Fruit fly (Drosophila melanogaster) whole organism, embryonic: Measurements from ENCODE around the gene Ugt37D1.

ENCODE experiments used
- Bgb ChIP-seq: fragments of 200-800 bp; sonication (Bioruptor generic); IDR thresholded peaks from 2 replicates; pipeline ENCODE4 v1.3.6; 2022; ENCODE audit warnings: missing biosample characterization, missing genetic modification characterization; ENCODE audit not compliant: partially characterized antibody
- CG10209 ChIP-seq: fragments of 200-800 bp; sonication (Bioruptor generic); optimal IDR thresholded peaks from 3 replicates; lab custom pipeline; 2017; ENCODE audit warnings: missing biosample characterization, mild to moderate bottlenecking, missing genetic modification characterization, missing genetic modification reagents
- CG11085 ChIP-seq: fragments of 200-800 bp; sonication (Bioruptor generic); IDR thresholded peaks from 2 replicates; pipeline ENCODE4 v1.3.6; 2022; ENCODE audit warnings: missing biosample characterization, missing genetic modification characterization
- CG11093 ChIP-seq: fragments of 200-800 bp; sonication (Bioruptor generic); IDR thresholded peaks from 3 replicates; pipeline ENCODE4 v1.3.6; 2022; ENCODE audit warnings: missing biosample characterization, missing genetic modification characterization
- CG13424 ChIP-seq: fragments of 200-800 bp; sonication (Bioruptor generic); optimal IDR thresholded peaks from 2 replicates; lab custom pipeline; 2019; ENCODE audit warnings: missing biosample characterization, mild to moderate bottlenecking, missing genetic modification characterization, moderate library complexity
- CG14441 ChIP-seq: fragments of 200-800 bp; sonication (Bioruptor generic); IDR thresholded peaks from 2 replicates; pipeline ENCODE4 v1.3.6; 2022; ENCODE audit warnings: missing biosample characterization, missing genetic modification characterization
- CG15269 ChIP-seq: fragments of 200-800 bp; sonication (Bioruptor generic); optimal IDR thresholded peaks from 2 replicates; lab custom pipeline; 2018; ENCODE audit warnings: missing biosample characterization, mild to moderate bottlenecking, missing genetic modification characterization, moderate library complexity
- CG15601 ChIP-seq: fragments of 200-800 bp; sonication (Bioruptor generic); optimal IDR thresholded peaks from 3 replicates; lab custom pipeline; 2019; ENCODE audit warnings: missing biosample characterization, mild to moderate bottlenecking, missing genetic modification characterization, moderate library complexity
- CG1602 ChIP-seq: fragments of 200-800 bp; sonication (Bioruptor generic); optimal IDR thresholded peaks from 3 replicates; lab custom pipeline; 2016; ENCODE audit warnings: missing biosample characterization, missing genetic modification characterization
- CG16815 ChIP-seq: fragments of 200-800 bp; sonication (Bioruptor generic); optimal IDR thresholded peaks from 3 replicates; lab custom pipeline; 2017; ENCODE audit warnings: missing biosample characterization, mild to moderate bottlenecking, missing genetic modification characterization
- CG18011 ChIP-seq: fragments of 200-800 bp; sonication (Bioruptor generic); optimal IDR thresholded peaks from 2 replicates; lab custom pipeline; 2017; ENCODE audit warnings: missing biosample characterization, missing genetic modification characterization, mild to moderate bottlenecking, moderate library complexity, missing genotype
- CG2199 ChIP-seq: fragments of 200-800 bp; sonication (Bioruptor generic); IDR thresholded peaks from 3 replicates; pipeline ENCODE4 v1.3.6; 2022; ENCODE audit warnings: missing biosample characterization, missing genetic modification characterization
- CG30020 ChIP-seq: fragments of 200-800 bp; optimal IDR thresholded peaks from 2 replicates; lab custom pipeline; 2019; ENCODE audit warnings: missing biosample characterization, mild to moderate bottlenecking, missing genetic modification characterization, moderate library complexity
- CG30431 ChIP-seq: fragments of 200-800 bp; sonication (Bioruptor generic); optimal IDR thresholded peaks from 2 replicates; lab custom pipeline; 2017; ENCODE audit warnings: missing biosample characterization, missing genetic modification characterization
- CG3163 ChIP-seq: fragments of 200-800 bp; sonication (Bioruptor generic); optimal IDR thresholded peaks from 3 replicates; lab custom pipeline; 2016; ENCODE audit warnings: missing biosample characterization, missing genetic modification characterization
- CG4328 ChIP-seq: fragments of 200-800 bp; sonication (Bioruptor generic); optimal IDR thresholded peaks from 3 replicates; lab custom pipeline; 2017; ENCODE audit warnings: missing biosample characterization, missing genetic modification reagents, missing genetic modification characterization
- CG6272 ChIP-seq: fragments of 200-800 bp; sonication (Bioruptor generic); IDR thresholded peaks from 2 replicates; pipeline ENCODE4 v1.3.6; 2022; ENCODE audit warnings: missing biosample characterization, missing genetic modification characterization
- CG6765 ChIP-seq: fragments of 200-800 bp; sonication (Bioruptor generic); optimal IDR thresholded peaks from 3 replicates; lab custom pipeline; 2017; ENCODE audit warnings: missing biosample characterization, mild to moderate bottlenecking, missing genetic modification characterization
- CG7987 ChIP-seq: fragments of 200-800 bp; sonication (Bioruptor generic); optimal IDR thresholded peaks from 2 replicates; lab custom pipeline; 2018; ENCODE audit warnings: missing biosample characterization, mild to moderate bottlenecking, missing genetic modification characterization, moderate library complexity
- CG9797 ChIP-seq: fragments of 200-800 bp; sonication (Bioruptor generic); optimal IDR thresholded peaks from 3 replicates; lab custom pipeline; 2018; ENCODE audit warnings: missing biosample characterization, mild to moderate bottlenecking, missing genetic modification characterization
- CkIIα-i1 ChIP-seq: fragments of 200-800 bp; sonication (Bioruptor generic); IDR thresholded peaks from 2 replicates; pipeline ENCODE4 v1.3.6; 2022; ENCODE audit warnings: missing biosample characterization, missing genetic modification characterization
- CrebB ChIP-seq: fragments of 200-800 bp; sonication (Bioruptor generic); optimal IDR thresholded peaks from 3 replicates; lab custom pipeline; 2018; ENCODE audit warnings: missing biosample characterization, mild to moderate bottlenecking, missing genetic modification characterization
- Dek ChIP-seq: fragments of 200-800 bp; sonication (Bioruptor generic); optimal IDR thresholded peaks from 3 replicates; lab custom pipeline; 2019; ENCODE audit warnings: missing biosample characterization, mild to moderate bottlenecking, missing genetic modification characterization, moderate library complexity
- Dip3 ChIP-seq: fragments of 200-800 bp; sonication (Bioruptor generic); optimal IDR thresholded peaks from 3 replicates; lab custom pipeline; 2016; ENCODE audit warnings: missing biosample characterization, missing genetic modification characterization
- Ets97D ChIP-seq: fragments of 200-800 bp; sonication (Bioruptor generic); optimal IDR thresholded peaks from 3 replicates; lab custom pipeline; 2016; ENCODE audit warnings: missing biosample characterization, missing genetic modification characterization
- HLH4C ChIP-seq: fragments of 200-800 bp; sonication (Bioruptor generic); IDR thresholded peaks from 3 replicates; pipeline ENCODE4 v1.3.6; 2022; ENCODE audit warnings: missing biosample characterization, missing genetic modification characterization; ENCODE audit not compliant: partially characterized antibody
- MBD-R2 ChIP-seq: fragments of 200-800 bp; sonication (Bioruptor generic); IDR thresholded peaks from 2 replicates; pipeline ENCODE4 v1.3.6; 2022; ENCODE audit warnings: missing biosample characterization, missing genetic modification characterization
- MESR4 ChIP-seq: fragments of 200-800 bp; sonication (Bioruptor generic); optimal IDR thresholded peaks from 2 replicates; lab custom pipeline; 2018; ENCODE audit warnings: missing biosample characterization, mild to moderate bottlenecking, missing genetic modification characterization, moderate library complexity
- Med ChIP-seq: fragments of 200-800 bp; sonication (Bioruptor generic); peaks from one replicate; lab custom pipeline; 2016; ENCODE audit warnings: missing biosample characterization, missing genetic modification characterization, mild to moderate bottlenecking, inconsistent platforms, moderate library complexity
- Scr ChIP-seq: fragments of 200-800 bp; sonication (Bioruptor generic); IDR thresholded peaks from 2 replicates; pipeline ENCODE4 v1.3.6; 2022; ENCODE audit warnings: missing biosample characterization, missing genetic modification characterization; ENCODE audit not compliant: partially characterized antibody
- Sin3A ChIP-seq: fragments of >200 bp; optimal IDR thresholded peaks from 2 replicates; lab custom pipeline; 2018
- Sox102F ChIP-seq: fragments of 200-800 bp; sonication (Bioruptor generic); optimal IDR thresholded peaks from 2 replicates; lab custom pipeline; 2018; ENCODE audit warnings: missing biosample characterization, mild to moderate bottlenecking, missing genetic modification characterization, moderate library complexity
- Taf1 ChIP-seq: fragments of 200-800 bp; sonication (Bioruptor generic); IDR thresholded peaks from 2 replicates; pipeline ENCODE4 v1.3.6; 2022; ENCODE audit warnings: missing biosample characterization, missing genetic modification characterization
- Tbp ChIP-seq: fragments of >200 bp; optimal IDR thresholded peaks from 2 replicates; lab custom pipeline; 2018; ENCODE audit warnings: missing biosample characterization, missing genetic modification characterization
- Trl ChIP-seq, 3 experiments: fragments of >200 bp in 2 of 3; fragments of 200-800 bp in 1 of 3; sonication (Bioruptor generic) in 1 of 3; optimal IDR thresholded peaks; 2 replicates in 1 of 3; 3 replicates in 2 of 3; lab custom pipeline; 2016 to 2017; ENCODE audit warnings: missing biosample characterization in 1 of 3, missing genetic modification characterization in 1 of 3
- Vsx1 ChIP-seq: fragments of 200-800 bp; sonication (Bioruptor generic); optimal IDR thresholded peaks from 2 replicates; lab custom pipeline; 2017; ENCODE audit warnings: missing biosample characterization, mild to moderate bottlenecking, missing genetic modification characterization, missing genetic modification reagents
- ab ChIP-seq: fragments of 200-800 bp; sonication (Bioruptor generic); optimal IDR thresholded peaks from 2 replicates; lab custom pipeline; 2016; ENCODE audit warnings: missing biosample characterization, missing genetic modification characterization
- aop ChIP-seq: fragments of 200-800 bp; sonication (Bioruptor generic); IDR thresholded peaks from 2 replicates; pipeline ENCODE4 v1.3.6; 2022; ENCODE audit warnings: missing biosample characterization, missing genetic modification characterization
- cg ChIP-seq: fragments of 200-800 bp; sonication (Bioruptor generic); optimal IDR thresholded peaks from 3 replicates; lab custom pipeline; 2019; ENCODE audit warnings: missing biosample characterization, mild to moderate bottlenecking, missing genetic modification characterization, moderate library complexity
- dmrt11E ChIP-seq: fragments of 200-800 bp; sonication (Bioruptor generic); optimal IDR thresholded peaks from 3 replicates; lab custom pipeline; 2018; ENCODE audit warnings: missing biosample characterization, mild to moderate bottlenecking, missing genetic modification characterization, moderate library complexity
- gcm ChIP-seq: fragments of 200-800 bp; sonication (Bioruptor generic); optimal IDR thresholded peaks from 2 replicates; lab custom pipeline; 2019; ENCODE audit warnings: missing biosample characterization, mild to moderate bottlenecking, missing genetic modification characterization, moderate library complexity
- her ChIP-seq: fragments of 200-800 bp; sonication (Bioruptor generic); optimal IDR thresholded peaks from 2 replicates; lab custom pipeline; 2016; ENCODE audit warnings: missing biosample characterization, missing genetic modification characterization
- nerfin-1 ChIP-seq: fragments of 200-800 bp; sonication (Bioruptor generic); optimal IDR thresholded peaks from 3 replicates; lab custom pipeline; 2019; ENCODE audit warnings: missing biosample characterization, mild to moderate bottlenecking, missing genetic modification characterization, moderate library complexity
- pho ChIP-seq: fragments of 200-800 bp; sonication (Bioruptor generic); optimal IDR thresholded peaks from 2 replicates; lab custom pipeline; 2016; ENCODE audit warnings: missing biosample characterization, missing genetic modification characterization
- prd ChIP-seq, 3 experiments: fragments of >200 bp in 2 of 3; fragments of 200-800 bp in 1 of 3; sonication (Bioruptor generic) in 1 of 3; optimal IDR thresholded peaks in 2 of 3; IDR thresholded peaks in 1 of 3; 2 replicates in 2 of 3; 3 replicates in 1 of 3; pipeline versions ENCODE4 v1.3.6 to Lab custom; 2017 to 2022; ENCODE audit warnings: missing biosample characterization in 1 of 3, missing genetic modification characterization in 1 of 3
- row ChIP-seq: fragments of 200-800 bp; sonication (Bioruptor generic); IDR thresholded peaks from 3 replicates; pipeline ENCODE4 v1.3.6; 2022; ENCODE audit warnings: missing biosample characterization, missing genetic modification characterization
- seq ChIP-seq: fragments of 200-800 bp; sonication (Bioruptor generic); IDR thresholded peaks from 2 replicates; pipeline ENCODE4 v1.3.6; 2022; ENCODE audit warnings: missing biosample characterization, missing genetic modification characterization
- trem ChIP-seq: fragments of 200-800 bp; optimal IDR thresholded peaks from 3 replicates; lab custom pipeline; 2019; ENCODE audit warnings: missing biosample characterization, mild to moderate bottlenecking, missing genetic modification characterization, moderate library complexity
- wek ChIP-seq: fragments of 200-800 bp; sonication (Bioruptor generic); optimal IDR thresholded peaks from 3 replicates; lab custom pipeline; 2018; ENCODE audit warnings: missing biosample characterization, mild to moderate bottlenecking, missing genetic modification characterization, moderate library complexity
- z ChIP-seq: fragments of 200-800 bp; sonication (Bioruptor generic); IDR thresholded peaks from 3 replicates; pipeline ENCODE4 v1.3.6; 2022; ENCODE audit warnings: missing biosample characterization, missing genetic modification characterization

Gene Ugt37D1

dm6 chr2L:16824905-16825333 is 26.1 kb downstream of the Ugt37D1 start, which contains the start of gene Cse1 (continued):
- TF ChIP-seq prd (optimal IDR thresholded peaks at IDR 0.05; lab: Kevin White, UChicago) (no peak), prd (GFP tag; IDR thresholded peaks at IDR 0.05; lab: Robert Waterston, UW) (no peak), CG4328 (GFP tag; lab: Kevin White, UChicago) (no peak), nerfin-1 (peak; percentile 98), CG1602 (GFP tag; lab: Kevin White, UChicago) (no peak), CG9797 (GFP tag; lab: Kevin White, UChicago) (peak; percentile 17), cg (GFP tag; lab: Kevin White, UChicago) (peak; percentile 93), CG18011 (GFP tag; lab: Kevin White, UChicago) (no peak), CG15601 (tag; lab: Kevin White, UChicago) (no peak), row (peak; percentile 36; the same call in 1 of the 3 replicates), CG30020 (tag; lab: Kevin White, UChicago) (no peak), Sox102F (GFP tag; lab: Kevin White, UChicago) (no peak), CG11085 (GFP tag; lab: Robert Waterston, UW) (no peak), CkIIα-i1 (GFP tag; lab: Robert Waterston, UW) (no peak), trem (tag; lab: Kevin White, UChicago) (peak; percentile 14), Vsx1 (no peak), Bgb (GFP tag; lab: Robert Waterston, UW) (peak; percentile 45; the same call in 1 of the 2 replicates), dmrt11E (no peak), MESR4 (GFP tag; lab: Kevin White, UChicago) (peak; percentile 20), her (GFP tag; lab: Kevin White, UChicago) (no peak), CG16815 (GFP tag; lab: Kevin White, UChicago) (no peak), z (GFP tag; lab: Robert Waterston, UW) (no peak), CG14441 (GFP tag; lab: Robert Waterston, UW) (no peak), pho (GFP tag; lab: Kevin White, UChicago) (no peak), aop (GFP tag; lab: Robert Waterston, UW) (no peak), CG11093 (no peak), Ets97D (GFP tag; lab: Kevin White, UChicago) (no peak), Scr (peak; percentile 78), CrebB (no peak), MBD-R2 (GFP tag; lab: Robert Waterston, UW) (peak; percentile 45; the same call in 1 of the 2 replicates), gcm (GFP tag; lab: Kevin White, UChicago) (no peak), CG15269 (tag; lab: Kevin White, UChicago) (no peak), CG30431 (no peak), HLH4C (GFP tag; lab: Robert Waterston, UW) (peak; percentile 50), CG3163 (no peak), Med (GFP tag; lab: Kevin White, UChicago) (peak; percentile 59), Tbp (no peak), Dek (no peak), Trl (optimal IDR thresholded peaks at IDR 0.05; lab: Kevin White, UChicago) (no peak), Trl (GFP tag; optimal IDR thresholded peaks at IDR 0.05; lab: Kevin White, UChicago) (no peak), CG6272 (no peak), CG13424 (tag; lab: Kevin White, UChicago) (no peak), seq (GFP tag; lab: Robert Waterston, UW) (no peak), Taf1 (GFP tag; lab: Robert Waterston, UW) (no peak), CG7987 (GFP tag; lab: Kevin White, UChicago) (no peak), CG2199 (0 out of 3 replicates have a peak, but pooled peaks have one; percentile 50), CG6765 (GFP tag; lab: Kevin White, UChicago) (no peak), ab (GFP tag; lab: Kevin White, UChicago) (no peak), Dip3 (GFP tag; lab: Kevin White, UChicago) (no peak), wek (GFP tag; lab: Kevin White, UChicago) (no peak), CG10209 (GFP tag; lab: Kevin White, UChicago) (no peak), Sin3A (lab: Kevin White, UChicago) (peak; percentile 68)
